Fruit fly (Drosophila melanogaster): ENCODE results near the gene CG34174.

The CG34174 gene

dm6 chr2L:2263142-2263541 is 49.1 kb downstream of the CG34174 start, which contains the start of gene CG4270:
Gene CG4270 (plus strand): TSS chr2L:2263442.
- TF ChIP-seq Deaf1 (tag; optimal IDR thresholded peaks at IDR 0.05) (no peak), peb (GFP tag; IDR thresholded peaks at IDR 0.05) (no peak), psq (GFP tag; optimal IDR thresholded peaks at IDR 0.05) (no peak), Jarid2 (GFP tag; optimal IDR thresholded peaks at IDR 0.05) (no peak), bab2 (GFP tag; optimal IDR thresholded peaks at IDR 0.05) (no peak), Antp (GFP tag; optimal IDR thresholded peaks at IDR 0.05) (no peak), CG9876 (GFP tag; optimal IDR thresholded peaks at IDR 0.05) (no peak), lab (GFP tag; optimal IDR thresholded peaks at IDR 0.05) (no peak), CG7987 (GFP tag; optimal IDR thresholded peaks at IDR 0.05) (no peak), Six4 (GFP tag; optimal IDR thresholded peaks at IDR 0.05) (no peak), MTF-1 (GFP tag; optimal IDR thresholded peaks at IDR 0.05; ENCODE audit: borderline replicate concordance) (no peak), insv (GFP tag; optimal IDR thresholded peaks at IDR 0.05) (no peak), CG13624 (GFP tag; optimal IDR thresholded peaks at IDR 0.05) (no peak), CG13424 (tag; optimal IDR thresholded peaks at IDR 0.05) (no peak), tx (GFP tag; optimal IDR thresholded peaks at IDR 0.05) (no peak), E2f1 (GFP tag; IDR thresholded peaks at IDR 0.05) (no peak), CG15269 (tag; optimal IDR thresholded peaks at IDR 0.05) (no peak)

Data from whole organism, embryonic.